Worm (Caenorhabditis elegans): ENCODE measurements around the gene gln-3.

Gene gln-3

ce11 chrIV:16199831-16200230 lies 29.4 kb upstream of the gln-3 start:
- TF ChIP-seq aha-1 (tag; optimal IDR thresholded peaks at IDR 0.05) (no peak), efl-3 (GFP tag; optimal IDR thresholded peaks at IDR 0.05) (no peak), pqm-1 (tag; optimal IDR thresholded peaks at IDR 0.05) (no peak), ces-1 (GFP tag; optimal IDR thresholded peaks at IDR 0.05) (no peak), unc-30 (tag; optimal IDR thresholded peaks at IDR 0.05) (no peak), unc-130 (tag; optimal IDR thresholded peaks at IDR 0.05) (no peak), ama-1 (optimal IDR thresholded peaks at IDR 0.05) (no peak), fkh-4 (tag; optimal IDR thresholded peaks at IDR 0.05; ENCODE audit: borderline replicate concordance) (no peak), F16B12.6 (tag; optimal IDR thresholded peaks at IDR 0.05) (no peak)

ce11 chrIV:16196717-16197116 lies 26.2 kb upstream of the gln-3 start, which contains the start of gene Y7A9A.1:
Y7A9A.1 (plus strand) TSS chrIV:16197017.
- TF ChIP-seq fkh-8 (tag; optimal IDR thresholded peaks at IDR 0.05) (no peak), lin-14 (GFP tag; optimal IDR thresholded peaks at IDR 0.05) (no peak), ets-5 (GFP tag; IDR thresholded peaks at IDR 0.05) (no peak), unc-98 (GFP tag; IDR thresholded peaks at IDR 0.05) (no peak), unc-86 (tag; optimal IDR thresholded peaks at IDR 0.05) (no peak), mef-2 (tag; optimal IDR thresholded peaks at IDR 0.05) (no peak), ztf-11 (tag; optimal IDR thresholded peaks at IDR 0.05) (no peak), egl-27 (tag; optimal IDR thresholded peaks at IDR 0.05) (no peak), dsc-1 (tag; optimal IDR thresholded peaks at IDR 0.05) (no peak), ama-1 (optimal IDR thresholded peaks at IDR 0.05) (no peak), efl-1 (optimal IDR thresholded peaks at IDR 0.05) (no peak), efl-1 (GFP tag; optimal IDR thresholded peaks at IDR 0.05 in 1 of 2) (no peak), unc-30 (tag; optimal IDR thresholded peaks at IDR 0.05) (no peak), aha-1 (tag; optimal IDR thresholded peaks at IDR 0.05) (no peak), alr-1 (tag; optimal IDR thresholded peaks at IDR 0.05; ENCODE audit: borderline replicate concordance) (no peak), isw-1 (GFP tag; IDR thresholded peaks at IDR 0.05) (no peak), pqm-1 (tag; optimal IDR thresholded peaks at IDR 0.05) (no peak), ceh-8 (GFP tag; optimal IDR thresholded peaks at IDR 0.05) (no peak), grh-1 (GFP tag; IDR thresholded peaks at IDR 0.05) (no peak), ztf-4 (tag; optimal IDR thresholded peaks at IDR 0.05) (no peak), unc-62 (GFP tag; optimal IDR thresholded peaks at IDR 0.05) (no peak)

- TF ChIP-seq blmp-1 (tag; optimal IDR thresholded peaks at IDR 0.05) (peak; percentile 65), nhr-85 (tag) (peak; percentile 54), tbx-2 (tag; optimal IDR thresholded peaks at IDR 0.05) (no peak), ceh-88 (GFP tag; IDR thresholded peaks at IDR 0.05) (no peak)
These were observed 22.3 kb upstream of the gln-3 start for ce11 chrIV:16192754-16193153.

ce11 chrIV:16191597-16191996 lies 21.1 kb upstream of the gln-3 start:
- TF ChIP-seq pag-3 (tag; optimal IDR thresholded peaks at IDR 0.05; ENCODE audit: borderline replicate concordance, insufficient read depth) (no peak), efl-1 (optimal IDR thresholded peaks at IDR 0.05) (no peak), efl-1 (GFP tag; optimal IDR thresholded peaks at IDR 0.05 in 1 of 2) (no peak), mdl-1 (tag; optimal IDR thresholded peaks at IDR 0.05) (no peak), sox-4 (tag; optimal IDR thresholded peaks at IDR 0.05) (no peak), egl-13 (tag; optimal IDR thresholded peaks at IDR 0.05) (no peak), swsn-7 (tag; optimal IDR thresholded peaks at IDR 0.05) (no peak), mef-2 (tag; optimal IDR thresholded peaks at IDR 0.05) (no peak), zip-4 (GFP tag; optimal IDR thresholded peaks at IDR 0.05) (no peak), egl-27 (tag; optimal IDR thresholded peaks at IDR 0.05) (no peak), mep-1 (tag; optimal IDR thresholded peaks at IDR 0.05) (no peak), zag-1 (tag; optimal IDR thresholded peaks at IDR 0.05) (no peak), snu-23 (GFP tag; optimal IDR thresholded peaks at IDR 0.05) (no peak), hlh-17 (GFP tag; optimal IDR thresholded peaks at IDR 0.05; ENCODE audit: borderline replicate concordance) (no peak), nhr-20 (tag; optimal IDR thresholded peaks at IDR 0.05) (no peak), irx-1 (tag; optimal IDR thresholded peaks at IDR 0.05) (no peak), dsc-1 (tag; optimal IDR thresholded peaks at IDR 0.05) (no peak), unc-98 (GFP tag; IDR thresholded peaks at IDR 0.05) (no peak), lin-13 (GFP tag; optimal IDR thresholded peaks at IDR 0.05) (no peak)
